Fruit fly (Drosophila melanogaster): Measurements from ENCODE around the gene Chc.

The Chc gene

DNA sequence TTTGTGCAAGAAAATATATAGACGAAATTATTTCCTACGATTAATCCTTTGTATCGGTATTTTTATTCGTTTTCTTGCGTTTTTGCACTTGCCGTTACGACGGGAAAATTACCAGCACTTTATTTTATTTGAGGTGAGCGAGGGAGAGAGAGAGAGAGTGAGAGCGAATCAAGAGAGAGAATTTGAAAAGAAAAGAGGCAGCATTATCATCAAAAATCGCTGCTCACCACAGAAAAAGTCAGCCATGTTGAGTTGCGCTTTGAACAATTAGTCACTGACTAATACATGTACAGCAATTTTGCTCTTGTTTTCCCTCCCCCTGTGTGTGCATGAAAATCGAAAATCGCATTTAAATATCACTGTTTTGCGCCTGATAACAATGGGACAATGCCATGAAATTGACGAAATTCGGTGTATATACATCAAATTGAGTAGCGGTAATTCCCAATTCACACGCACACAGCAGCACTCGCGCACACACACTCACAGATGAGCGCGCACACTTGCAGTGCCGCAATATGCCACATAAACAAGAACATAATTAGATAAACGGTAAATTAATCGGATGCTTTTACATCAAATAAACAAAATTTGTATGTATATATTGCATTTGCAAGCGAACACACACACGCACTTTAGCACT, 575 bp downstream of the Chc start (continued):
- no peak for TF ChIP-seq CG6683 (GFP tag; optimal IDR thresholded peaks at IDR 0.05)
- no peak for TF ChIP-seq CG2199 (GFP tag; IDR thresholded peaks at IDR 0.05)
- TF ChIP-seq repo (GFP tag; optimal IDR thresholded peaks at IDR 0.05): no peak
- TF ChIP-seq CG10209 (GFP tag; optimal IDR thresholded peaks at IDR 0.05): no peak
- no peak for TF ChIP-seq CG3163 (GFP tag; optimal IDR thresholded peaks at IDR 0.05)
- TF ChIP-seq Trl (optimal IDR thresholded peaks at IDR 0.05): peak; percentile 89 to 96
- peak; percentile 5 for TF ChIP-seq Trl (GFP tag; optimal IDR thresholded peaks at IDR 0.05)
- TF ChIP-seq odd (GFP tag; optimal IDR thresholded peaks at IDR 0.05): no peak
- TF ChIP-seq sim (GFP tag; IDR thresholded peaks at IDR 0.05): no peak
- TF ChIP-seq CG4707 (GFP tag; optimal IDR thresholded peaks at IDR 0.05): no peak
- no peak for TF ChIP-seq CG4404 (GFP tag; IDR thresholded peaks at IDR 0.05)
- no peak for TF ChIP-seq HLH4C (GFP tag; IDR thresholded peaks at IDR 0.05; ENCODE audit: partially characterized antibody)
- no peak for TF ChIP-seq oc (tag; optimal IDR thresholded peaks at IDR 0.05)
- TF ChIP-seq Spps (tag; optimal IDR thresholded peaks at IDR 0.05): no peak
- TF ChIP-seq CG11398 (GFP tag; optimal IDR thresholded peaks at IDR 0.05): no peak
- no peak for TF ChIP-seq Xbp1 (GFP tag; optimal IDR thresholded peaks at IDR 0.05)
- TF ChIP-seq CG17385 (GFP tag; optimal IDR thresholded peaks at IDR 0.05): no peak
- no peak for TF ChIP-seq CG6689 (GFP tag; IDR thresholded peaks at IDR 0.05)
- no peak for TF ChIP-seq knrl (GFP tag; IDR thresholded peaks at IDR 0.05; ENCODE audit: partially characterized antibody)
- TF ChIP-seq Antp (GFP tag; optimal IDR thresholded peaks at IDR 0.05): no peak
- TF ChIP-seq Blimp-1 (GFP tag; optimal IDR thresholded peaks at IDR 0.05): no peak
- no peak for TF ChIP-seq CG8290 (GFP tag; optimal IDR thresholded peaks at IDR 0.05)
- no peak for TF ChIP-seq CG8290 (tag; optimal IDR thresholded peaks at IDR 0.05)
- TF ChIP-seq Hsf (GFP tag; optimal IDR thresholded peaks at IDR 0.05): no peak
- TF ChIP-seq CG7839 (tag; optimal IDR thresholded peaks at IDR 0.05): no peak
- no peak for TF ChIP-seq PHDP (tag; optimal IDR thresholded peaks at IDR 0.05)
- TF ChIP-seq sr (GFP tag; IDR thresholded peaks at IDR 0.05): no peak
- TF ChIP-seq C15 (GFP tag; IDR thresholded peaks at IDR 0.05): no peak
- no peak for TF ChIP-seq Oaz (GFP tag; IDR thresholded peaks at IDR 0.05)
- no peak for TF ChIP-seq z (GFP tag; IDR thresholded peaks at IDR 0.05)
- no peak for TF ChIP-seq HmgD (GFP tag; optimal IDR thresholded peaks at IDR 0.05)
- TF ChIP-seq dpn (GFP tag; optimal IDR thresholded peaks at IDR 0.05): no peak
- TF ChIP-seq shn (GFP tag; optimal IDR thresholded peaks at IDR 0.05): no peak
- no peak for TF ChIP-seq CG15696 (tag; optimal IDR thresholded peaks at IDR 0.05)
- no peak for TF ChIP-seq CG9727 (GFP tag; optimal IDR thresholded peaks at IDR 0.05)
- TF ChIP-seq gro (GFP tag; optimal IDR thresholded peaks at IDR 0.05): no peak
- no peak for TF ChIP-seq jing (GFP tag; optimal IDR thresholded peaks at IDR 0.05)
- TF ChIP-seq CG30020 (tag; optimal IDR thresholded peaks at IDR 0.05): no peak

DNA sequence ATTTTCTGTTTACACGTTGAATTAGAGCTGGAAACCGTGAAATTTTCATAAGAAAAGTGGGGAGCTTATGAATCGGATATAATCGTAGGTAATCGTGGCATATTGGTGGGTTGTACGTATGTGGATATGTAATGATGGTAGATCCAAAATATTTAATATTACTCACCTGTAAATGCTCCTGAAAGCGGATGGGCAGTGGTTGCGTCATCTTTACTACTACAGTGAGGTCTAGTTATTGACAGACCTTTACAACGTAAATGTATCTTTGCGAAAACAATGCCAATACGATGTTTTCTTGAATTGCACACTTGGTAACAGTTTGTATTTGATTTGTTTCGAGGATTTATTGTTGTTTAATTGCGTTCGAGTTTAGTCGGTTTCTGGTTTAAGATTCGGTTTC, 1.3 kb downstream of the Chc start:
- TF ChIP-seq Doc2 (GFP tag; IDR thresholded peaks at IDR 0.05) (no peak), Sox100B (GFP tag; optimal IDR thresholded peaks at IDR 0.05) (no peak), stc (GFP tag; IDR thresholded peaks at IDR 0.05) (no peak), Hmx (GFP tag; optimal IDR thresholded peaks at IDR 0.05) (no peak), CG14965 (GFP tag; optimal IDR thresholded peaks at IDR 0.05; ENCODE audit: borderline replicate concordance) (no peak), Pdp1 (GFP tag; optimal IDR thresholded peaks at IDR 0.05) (peak in 1 of 2 experiments; percentile 80), grau (tag; optimal IDR thresholded peaks at IDR 0.05) (peak; percentile 70), sens (GFP tag) (peak; percentile 56), CG12744 (GFP tag; optimal IDR thresholded peaks at IDR 0.05) (no peak)

Measured in whole organism, embryonic.